Fruit fly (Drosophila melanogaster): ENCODE results near the gene CG3176.

DNA sequence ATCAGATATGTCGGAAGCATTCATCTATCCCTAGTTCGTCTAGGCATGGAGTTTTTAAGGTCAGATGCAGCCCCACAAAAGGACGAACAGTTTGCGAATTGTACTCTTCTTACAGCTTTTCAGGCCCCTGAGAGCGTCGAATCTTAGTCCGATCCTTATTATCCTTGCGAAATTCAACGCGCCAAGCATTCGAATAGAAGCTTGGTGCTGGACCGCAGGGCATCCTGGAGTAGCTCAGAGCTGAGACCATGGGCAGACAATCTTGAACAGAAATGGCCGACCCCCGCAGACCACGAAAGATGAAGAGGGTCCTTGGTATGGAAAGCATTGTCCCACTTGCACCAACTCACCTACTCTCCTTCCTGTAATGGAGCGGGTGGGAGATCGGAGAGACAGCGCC lies 2.9 kb upstream of the CG3176 start, which contains the start of gene CG32817:
- TF ChIP-seq esn (GFP tag; optimal IDR thresholded peaks at IDR 0.05) (no peak), acj6 (GFP tag; optimal IDR thresholded peaks at IDR 0.05) (no peak), Sox15 (GFP tag; optimal IDR thresholded peaks at IDR 0.05) (no peak), CG8632 (GFP tag; optimal IDR thresholded peaks at IDR 0.05) (no peak), CG6792 (GFP tag; optimal IDR thresholded peaks at IDR 0.05) (no peak), CG15336 (GFP tag; IDR thresholded peaks at IDR 0.05) (no peak), CG31627 (GFP tag; optimal IDR thresholded peaks at IDR 0.05) (no peak), CG11762 (GFP tag; optimal IDR thresholded peaks at IDR 0.05; ENCODE audit: insufficient read depth) (no peak), CG6854 (GFP tag; optimal IDR thresholded peaks at IDR 0.05) (no peak), Hr38 (GFP tag; optimal IDR thresholded peaks at IDR 0.05) (no peak), eg (GFP tag; IDR thresholded peaks at IDR 0.05) (no peak)
